Worm (Caenorhabditis elegans) whole organism, L1 larva: ENCODE data around the gene pgl-2.

Experiments used
- nhr-28 ChIP-seq: fragments of 150-350 bp; optimal IDR thresholded peaks from 2 replicates; lab custom pipeline; 2014; ENCODE audit warnings: missing biosample characterization, missing genetic modification characterization
- pqm-1 ChIP-seq: sonication (generic microtip); optimal IDR thresholded peaks from 3 replicates; lab custom pipeline; 2017; ENCODE audit warnings: missing biosample characterization, missing genetic modification characterization

DNA sequence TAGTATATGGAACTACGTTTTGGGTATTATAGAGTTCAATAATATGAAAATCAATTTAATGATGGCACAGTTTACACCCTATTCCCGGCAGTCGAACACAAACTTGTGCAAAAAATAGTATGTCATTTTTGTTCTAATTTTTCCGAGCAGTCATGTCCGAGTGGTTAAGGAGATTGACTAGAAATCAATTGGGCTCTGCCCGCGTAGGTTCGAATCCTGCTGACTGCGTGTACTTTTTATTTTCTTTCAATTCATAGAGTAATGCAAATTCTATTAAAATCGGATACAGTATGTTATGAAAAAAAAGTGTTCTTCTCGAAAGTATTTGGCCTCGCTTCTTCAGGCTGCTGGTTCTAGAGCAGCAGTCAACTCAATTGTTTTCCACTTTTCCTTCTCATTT, 29.2 kb downstream of the pgl-2 start:
- TF ChIP-seq pqm-1 (no peak), nhr-28 (no peak)
